Worm (Caenorhabditis elegans) whole organism, L3 larva: ENCODE data around the gene nono-1.
A peak's percentile ranks its signal among the peaks of the same experiment; 100 is the strongest.

ENCODE experiments used
- R02D3.7 ChIP-seq: fragments of 150-350 bp; optimal IDR thresholded peaks from 2 replicates; lab custom pipeline; 2014; ENCODE audit warnings: missing biosample characterization, missing genetic modification characterization
- elt-3 ChIP-seq, 3 experiments: fragments of 150-350 bp in 1 of 3; sonication (generic microtip) in 2 of 3; optimal IDR thresholded peaks; 2 replicates in 2 of 3; 4 replicates in 1 of 3; lab custom pipeline; 2014 to 2017; ENCODE audit warnings: missing biosample characterization in 3 of 3, missing genetic modification characterization in 3 of 3
- jun-1 ChIP-seq: fragments of 150-350 bp; optimal IDR thresholded peaks from 2 replicates; lab custom pipeline; 2014; ENCODE audit warnings: missing biosample characterization, missing genetic modification reagents, missing genetic modification characterization
- mdl-1 ChIP-seq: fragments of 150-350 bp; optimal IDR thresholded peaks from 2 replicates; lab custom pipeline; 2014; ENCODE audit warnings: missing biosample characterization, missing genetic modification characterization
- nhr-25 ChIP-seq: sonication (generic microtip); optimal IDR thresholded peaks from 2 replicates; lab custom pipeline; 2017; ENCODE audit warnings: missing biosample characterization, missing genetic modification characterization
- nhr-28 ChIP-seq: fragments of 150-350 bp; optimal IDR thresholded peaks from 2 replicates; lab custom pipeline; 2014; ENCODE audit warnings: missing biosample characterization, missing genetic modification characterization
- nhr-77 ChIP-seq: fragments of 150-350 bp; optimal IDR thresholded peaks from 2 replicates; lab custom pipeline; 2014; ENCODE audit warnings: missing biosample characterization, missing genetic modification characterization
- pha-4 ChIP-seq: fragments of 150-350 bp; optimal IDR thresholded peaks from 2 replicates; lab custom pipeline; 2014; ENCODE audit warnings: missing biosample characterization, missing genetic modification reagents, missing genetic modification characterization
- pqm-1 ChIP-seq: fragments of 150-350 bp; optimal IDR thresholded peaks from 2 replicates; lab custom pipeline; 2017; ENCODE audit warnings: missing biosample characterization, missing genetic modification characterization, inconsistent platforms
- skn-1 ChIP-seq: fragments of 150-350 bp; optimal IDR thresholded peaks from 2 replicates; lab custom pipeline; 2014; ENCODE audit warnings: missing biosample characterization, missing genetic modification characterization
- unc-39 ChIP-seq: sonication (generic microtip); optimal IDR thresholded peaks from 4 replicates; lab custom pipeline; 2017; ENCODE audit warnings: missing biosample characterization, missing genetic modification characterization
- ztf-11 ChIP-seq: fragments of 150-350 bp; optimal IDR thresholded peaks from 2 replicates; lab custom pipeline; 2014; ENCODE audit warnings: missing biosample characterization, missing genetic modification characterization
- ztf-4 ChIP-seq: fragments of 150-350 bp; optimal IDR thresholded peaks from 2 replicates; lab custom pipeline; 2014; ENCODE audit warnings: missing biosample characterization, missing genetic modification characterization

DNA sequence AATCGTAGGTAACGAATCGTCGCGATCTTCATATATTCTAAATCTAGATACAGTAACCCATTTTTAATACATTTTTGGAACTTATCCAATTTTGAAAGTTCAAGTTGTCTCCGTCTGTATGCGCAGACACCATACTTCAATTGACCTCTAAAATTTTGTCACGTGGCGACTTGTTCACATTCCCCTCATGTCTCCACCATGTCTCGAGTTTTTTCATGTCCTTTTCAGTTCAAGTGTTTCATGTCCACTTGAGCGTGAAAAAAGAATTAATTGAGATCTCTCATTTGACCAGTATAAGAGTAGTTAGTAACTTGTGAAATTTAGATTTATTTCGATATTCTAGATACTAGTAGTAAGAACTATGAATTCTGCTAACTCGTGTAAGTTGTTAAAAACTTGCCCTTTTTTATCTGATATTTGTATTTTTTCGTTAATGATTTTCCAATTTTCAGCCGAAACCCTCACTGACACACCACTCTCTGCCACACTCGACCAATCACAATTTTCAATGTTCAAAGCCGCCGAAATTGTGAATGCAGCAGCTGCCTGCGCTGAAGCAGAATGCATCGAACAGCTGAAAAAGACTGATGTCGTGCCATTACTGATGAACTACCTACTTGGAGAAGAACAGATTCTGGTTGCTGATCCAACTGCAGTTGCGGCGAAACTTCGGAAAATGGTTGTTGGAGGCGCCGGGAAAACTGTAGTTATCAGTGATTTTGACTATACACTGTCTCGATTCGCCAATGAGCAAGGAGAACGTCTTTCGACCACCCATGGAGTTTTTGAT is 6.3 kb downstream of the nono-1 start:
- TF ChIP-seq elt-3 (tag; optimal IDR thresholded peaks at IDR 0.05; lab: Kevin White, UChicago) = no peak
- peak; percentile 87 for TF ChIP-seq nhr-25 (tag; lab: Kevin White, UChicago)
- TF ChIP-seq ztf-11 (tag; lab: Kevin White, UChicago) = no peak
- no peak for TF ChIP-seq R02D3.7
- no peak for TF ChIP-seq jun-1 (tag; lab: Kevin White, UChicago)
- no peak for TF ChIP-seq unc-39 (tag; lab: Kevin White, UChicago)
- TF ChIP-seq skn-1 (tag; lab: Kevin White, UChicago) = no peak
- TF ChIP-seq mdl-1 (tag; lab: Kevin White, UChicago) = peak; percentile 22
- TF ChIP-seq nhr-28 = no peak
- TF ChIP-seq ztf-4 = no peak
- no peak for TF ChIP-seq pha-4 (tag; lab: Kevin White, UChicago)
- TF ChIP-seq pqm-1 = no peak
- no peak for TF ChIP-seq nhr-77 (tag; lab: Kevin White, UChicago)
